Worm (Caenorhabditis elegans): ENCODE results near the gene C17B7.4.
"Not testable (repeated sequence)": the region's sequence is repeated elsewhere in the genome, so short reads cannot be mapped to it uniquely, and the experiment has no call there.

Gene C17B7.4

ce11 chrV:3347486-3347885, 8.4 kb downstream of the C17B7.4 start:
- TF ChIP-seq ztf-29 (GFP tag; IDR thresholded peaks at IDR 0.05) (no peak), flt-1 (GFP tag; IDR thresholded peaks at IDR 0.05) (no peak), T22C8.4 (GFP tag; IDR thresholded peaks at IDR 0.05) (no peak), tab-1 (GFP tag; IDR thresholded peaks at IDR 0.05) (no peak), cog-1 (tag; optimal IDR thresholded peaks at IDR 0.05) (no peak), ref-1 (GFP tag; conservative IDR thresholded peaks at IDR 0.05) (no peak)

- TF ChIP-seq cog-1 (tag; optimal IDR thresholded peaks at IDR 0.05) (no peak), ztf-29 (GFP tag; IDR thresholded peaks at IDR 0.05) (no peak), T22C8.4 (GFP tag; IDR thresholded peaks at IDR 0.05) (no peak), tab-1 (GFP tag; IDR thresholded peaks at IDR 0.05) (no peak), ref-1 (GFP tag; conservative IDR thresholded peaks at IDR 0.05) (no peak), flt-1 (GFP tag; IDR thresholded peaks at IDR 0.05) (no peak), med-1 (GFP tag; optimal IDR thresholded peaks at IDR 0.05; ENCODE audit: insufficient read depth) (no peak)
Observed at ce11 chrV:3349877-3350276, 10.8 kb downstream of the C17B7.4 start, which contains the start of gene C17B7.15. C17B7.15 (plus strand) TSS chrV:3350177.

ce11 chrV:3351266-3351665, 12.2 kb downstream of the C17B7.4 start, which contains the start of gene str-63:
str-63 (plus strand) TSS chrV:3351566.
- no peak for TF ChIP-seq cog-1 (tag; optimal IDR thresholded peaks at IDR 0.05)
- TF ChIP-seq tab-1 (GFP tag; IDR thresholded peaks at IDR 0.05) = no peak
- no peak for TF ChIP-seq ref-1 (GFP tag; conservative IDR thresholded peaks at IDR 0.05)
- TF ChIP-seq med-1 (GFP tag; optimal IDR thresholded peaks at IDR 0.05; ENCODE audit: insufficient read depth) = no peak
- TF ChIP-seq flt-1 (GFP tag; IDR thresholded peaks at IDR 0.05) = no peak

ce11 chrV:3352925-3353324, 13.8 kb downstream of the C17B7.4 start, which contains the start of gene C17B7.12:
C17B7.12 (plus strand) TSS chrV:3353225.
- TF ChIP-seq med-1 (GFP tag; optimal IDR thresholded peaks at IDR 0.05; ENCODE audit: insufficient read depth) (no peak), cog-1 (tag; optimal IDR thresholded peaks at IDR 0.05) (no peak), tab-1 (GFP tag; IDR thresholded peaks at IDR 0.05) (no peak), T22C8.4 (GFP tag; IDR thresholded peaks at IDR 0.05) (no peak), flt-1 (GFP tag; IDR thresholded peaks at IDR 0.05) (no peak), klf-2 (GFP tag; conservative IDR thresholded peaks at IDR 0.05) (no peak), ztf-23 (GFP tag; IDR thresholded peaks at IDR 0.05) (no peak)

- TF ChIP-seq klf-2 (GFP tag; conservative IDR thresholded peaks at IDR 0.05) (no peak), ref-1 (GFP tag; conservative IDR thresholded peaks at IDR 0.05) (no peak), tab-1 (GFP tag; IDR thresholded peaks at IDR 0.05) (no peak), cog-1 (tag; optimal IDR thresholded peaks at IDR 0.05) (no peak), med-1 (GFP tag; optimal IDR thresholded peaks at IDR 0.05; ENCODE audit: insufficient read depth) (no peak), ztf-29 (GFP tag; IDR thresholded peaks at IDR 0.05) (no peak), flt-1 (GFP tag; IDR thresholded peaks at IDR 0.05) (no peak), T22C8.4 (GFP tag; IDR thresholded peaks at IDR 0.05) (no peak), ztf-23 (GFP tag; IDR thresholded peaks at IDR 0.05) (no peak)
Observed at ce11 chrV:3355544-3355943, 16.4 kb downstream of the C17B7.4 start.

- TF ChIP-seq tab-1 (GFP tag; IDR thresholded peaks at IDR 0.05) = no peak
- no peak for TF ChIP-seq ztf-29 (GFP tag; IDR thresholded peaks at IDR 0.05)
- TF ChIP-seq ztf-23 (GFP tag; IDR thresholded peaks at IDR 0.05) = no peak
- TF ChIP-seq ref-1 (GFP tag; conservative IDR thresholded peaks at IDR 0.05) = no peak
- TF ChIP-seq flt-1 (GFP tag; IDR thresholded peaks at IDR 0.05) = no peak
- no peak for TF ChIP-seq cog-1 (tag; optimal IDR thresholded peaks at IDR 0.05)
- no peak for TF ChIP-seq klf-2 (GFP tag; conservative IDR thresholded peaks at IDR 0.05)
- no peak for TF ChIP-seq T22C8.4 (GFP tag; IDR thresholded peaks at IDR 0.05)
- no peak for TF ChIP-seq med-1 (GFP tag; optimal IDR thresholded peaks at IDR 0.05; ENCODE audit: insufficient read depth)
Observed at ce11 chrV:3357106-3357505, 18.0 kb downstream of the C17B7.4 start, which contains the start of gene scrm-3. scrm-3 (minus strand) TSS chrV:3357206.

ce11 chrV:3358267-3358666, 19.2 kb downstream of the C17B7.4 start, which contains the start of gene C04E12.5:
C04E12.5 (plus strand) TSS chrV:3358567.
- TF ChIP-seq ref-1 (GFP tag; conservative IDR thresholded peaks at IDR 0.05) = no peak
- TF ChIP-seq ztf-23 (GFP tag; IDR thresholded peaks at IDR 0.05) = no peak
- no peak for TF ChIP-seq ztf-29 (GFP tag; IDR thresholded peaks at IDR 0.05)
- no peak for TF ChIP-seq flt-1 (GFP tag; IDR thresholded peaks at IDR 0.05)
- TF ChIP-seq T22C8.4 (GFP tag; IDR thresholded peaks at IDR 0.05) = no peak
- no peak for TF ChIP-seq med-1 (GFP tag; optimal IDR thresholded peaks at IDR 0.05; ENCODE audit: insufficient read depth)

- no peak for TF ChIP-seq tab-1 (GFP tag; IDR thresholded peaks at IDR 0.05)
- TF ChIP-seq T22C8.4 (GFP tag; IDR thresholded peaks at IDR 0.05) = no peak
- no peak for TF ChIP-seq ref-1 (GFP tag; conservative IDR thresholded peaks at IDR 0.05)
- no peak for TF ChIP-seq klf-2 (GFP tag; conservative IDR thresholded peaks at IDR 0.05)
- no peak for TF ChIP-seq flt-1 (GFP tag; IDR thresholded peaks at IDR 0.05)
- no peak for TF ChIP-seq cog-1 (tag; optimal IDR thresholded peaks at IDR 0.05)
- no peak for TF ChIP-seq ztf-23 (GFP tag; IDR thresholded peaks at IDR 0.05)
- no peak for TF ChIP-seq med-1 (GFP tag; optimal IDR thresholded peaks at IDR 0.05; ENCODE audit: insufficient read depth)
- TF ChIP-seq ztf-29 (GFP tag; IDR thresholded peaks at IDR 0.05) = no peak
Observed at ce11 chrV:3361633-3362032, 22.5 kb downstream of the C17B7.4 start.

ce11 chrV:3362475-3362874, 23.4 kb downstream of the C17B7.4 start, which contains the start of gene C04E12.4:
C04E12.4 (plus strand) TSS chrV:3362775.
- TF ChIP-seq ref-1 (GFP tag; conservative IDR thresholded peaks at IDR 0.05) (no peak), ztf-29 (GFP tag; IDR thresholded peaks at IDR 0.05) (no peak), tab-1 (GFP tag; IDR thresholded peaks at IDR 0.05) (no peak), klf-2 (GFP tag; conservative IDR thresholded peaks at IDR 0.05) (no peak), med-1 (GFP tag; optimal IDR thresholded peaks at IDR 0.05; ENCODE audit: insufficient read depth) (no peak), flt-1 (GFP tag; IDR thresholded peaks at IDR 0.05) (no peak), ztf-23 (GFP tag; IDR thresholded peaks at IDR 0.05) (no peak), T22C8.4 (GFP tag; IDR thresholded peaks at IDR 0.05) (no peak), cog-1 (tag; optimal IDR thresholded peaks at IDR 0.05) (no peak)

- not testable (repeated sequence) for TF ChIP-seq ztf-29 (GFP tag; IDR thresholded peaks at IDR 0.05); klf-2 (GFP tag; conservative IDR thresholded peaks at IDR 0.05); flt-1 (GFP tag; IDR thresholded peaks at IDR 0.05)
Observed at ce11 chrV:3367773-3368172, 28.7 kb downstream of the C17B7.4 start, which contains the start of gene C04E12.2. C04E12.2 (plus strand) TSS chrV:3368073.

Data from whole organism, midembryonic.